Fruit fly (Drosophila melanogaster) whole organism: Measurements from ENCODE around the gene Ack.

ENCODE experiments used
- CG8478 ChIP-seq: fragments of >200 bp; optimal IDR thresholded peaks from 2 replicates; lab custom pipeline; 2018; ENCODE audit warnings: inconsistent platforms
- psq ChIP-seq: fragments of >200 bp; optimal IDR thresholded peaks from 2 replicates; lab custom pipeline; 2017
- usp ChIP-seq: fragments of >200 bp; optimal IDR thresholded peaks from 2 replicates; lab custom pipeline; 2017; ENCODE audit warnings: missing biosample characterization, missing genetic modification characterization, mixed read lengths

DNA sequence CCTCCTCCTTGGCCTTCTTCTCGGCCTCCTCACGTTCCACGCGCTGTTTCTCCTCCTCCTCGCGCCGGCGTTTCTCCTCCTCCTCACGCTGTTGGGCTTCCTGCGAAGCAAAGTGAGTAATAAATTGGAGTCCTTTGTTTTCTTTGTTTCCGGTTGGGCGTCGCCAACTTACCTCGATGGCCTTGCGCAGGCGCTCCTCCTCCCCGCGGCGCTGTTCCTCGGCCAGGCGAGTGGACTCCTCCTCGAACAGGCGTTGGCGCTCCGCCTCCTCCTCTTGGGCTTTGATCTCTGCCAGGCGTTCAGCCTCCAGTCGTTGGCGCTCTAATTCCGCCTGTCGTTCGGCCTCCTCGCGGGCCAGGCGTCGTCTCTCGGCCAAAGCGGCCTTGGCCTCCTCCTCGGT is 17.7 kb downstream of the Ack start:
- TF ChIP-seq CG8478 (lab: Kevin White, UChicago) (no peak), psq (no peak), usp (no peak)
